Fruit fly (Drosophila melanogaster): ENCODE measurements around the gene CG8925.

The CG8925 gene

dm6 chr3R:16171747-16172146, at the start of gene CG8925:
Gene CG8925, plus strand, starts transcription at chr3R:16171991.
- no peak for TF ChIP-seq Sp1 (GFP tag; optimal IDR thresholded peaks at IDR 0.05)
- TF ChIP-seq sv (GFP tag; optimal IDR thresholded peaks at IDR 0.05): no peak
- TF ChIP-seq CG32264 (GFP tag; optimal IDR thresholded peaks at IDR 0.05): no peak
- no peak for TF ChIP-seq Rel (GFP tag; optimal IDR thresholded peaks at IDR 0.05)
- TF ChIP-seq Rel (tag; optimal IDR thresholded peaks at IDR 0.05): no peak
- no peak for TF ChIP-seq CG9705 (GFP tag; optimal IDR thresholded peaks at IDR 0.05)
- no peak for TF ChIP-seq h (GFP tag; optimal IDR thresholded peaks at IDR 0.05)
- no peak for TF ChIP-seq HLH106 (tag; optimal IDR thresholded peaks at IDR 0.05)
- TF ChIP-seq foxo (GFP tag; optimal IDR thresholded peaks at IDR 0.05): no peak
- TF ChIP-seq Hr83 (GFP tag; optimal IDR thresholded peaks at IDR 0.05; ENCODE audit: poor library complexity, severe bottlenecking): no peak
- TF ChIP-seq CrebA (GFP tag; optimal IDR thresholded peaks at IDR 0.05; ENCODE audit: borderline replicate concordance): no peak
- TF ChIP-seq rgr (GFP tag; optimal IDR thresholded peaks at IDR 0.05): no peak
- TF ChIP-seq dl (GFP tag; optimal IDR thresholded peaks at IDR 0.05; ENCODE audit: insufficient read depth in 1 of 2, partially characterized antibody in 2 of 2): no peak

DNA sequence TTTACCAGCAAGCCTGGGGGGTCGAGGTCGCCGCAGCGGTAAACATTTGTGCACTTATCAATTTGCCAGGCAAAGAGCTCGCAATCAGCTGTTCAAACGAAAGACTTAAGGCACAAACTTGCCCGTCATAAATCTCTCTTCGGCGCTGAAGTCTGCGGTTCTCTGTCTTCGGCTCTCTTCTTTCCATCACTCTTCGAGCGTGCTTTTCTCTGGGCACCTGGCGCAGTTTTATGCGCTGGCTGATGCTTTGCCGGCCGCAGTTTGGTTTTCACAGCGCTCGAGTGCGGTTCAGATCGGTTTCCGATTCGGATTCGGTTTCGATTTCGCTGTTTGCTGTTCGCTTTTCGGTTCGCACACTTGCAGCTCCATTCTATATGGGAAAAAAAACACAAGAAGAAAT, 43.3 kb upstream of the CG8925 start:
- peak; percentile 27 for TF ChIP-seq Vsx2 (GFP tag; optimal IDR thresholded peaks at IDR 0.05; ENCODE audit: partially characterized antibody)
- peak in 1 of 2 experiments; percentile 45 for TF ChIP-seq dl (GFP tag; optimal IDR thresholded peaks at IDR 0.05; ENCODE audit: insufficient read depth in 1 of 2, partially characterized antibody in 2 of 2)
- TF ChIP-seq Hr83 (GFP tag; optimal IDR thresholded peaks at IDR 0.05; ENCODE audit: poor library complexity, severe bottlenecking): peak; percentile 20
- no peak for TF ChIP-seq Jra (GFP tag; optimal IDR thresholded peaks at IDR 0.05)
- no peak for TF ChIP-seq woc (GFP tag; optimal IDR thresholded peaks at IDR 0.05)
- TF ChIP-seq br (GFP tag; optimal IDR thresholded peaks at IDR 0.05): no peak

DNA sequence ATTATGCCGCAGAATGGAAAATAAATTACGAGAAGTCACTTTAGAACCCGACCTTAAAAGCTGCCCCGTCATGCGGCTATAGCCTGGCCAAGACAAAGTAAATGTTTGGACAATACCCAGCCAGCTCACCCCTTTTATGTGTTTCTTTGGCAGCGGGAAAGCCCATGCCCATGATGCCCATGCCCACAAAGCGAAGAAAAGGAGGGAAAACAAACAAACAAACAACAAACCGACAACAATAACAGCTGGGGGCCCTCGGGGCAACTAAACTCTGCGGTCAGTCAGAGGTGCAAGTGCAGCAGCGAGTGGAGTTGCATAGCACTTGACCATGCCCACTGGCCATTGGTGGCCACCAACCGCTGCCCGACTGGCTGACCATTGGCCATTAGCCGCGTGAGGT, 36.2 kb upstream of the CG8925 start:
- TF ChIP-seq Jra (GFP tag; optimal IDR thresholded peaks at IDR 0.05): no peak
- TF ChIP-seq CrebA (GFP tag; optimal IDR thresholded peaks at IDR 0.05; ENCODE audit: borderline replicate concordance): no peak
- no peak for TF ChIP-seq foxo (GFP tag; optimal IDR thresholded peaks at IDR 0.05)
- TF ChIP-seq Hr78 (GFP tag; optimal IDR thresholded peaks at IDR 0.05): no peak
- TF ChIP-seq h (GFP tag; optimal IDR thresholded peaks at IDR 0.05): no peak
- no peak for TF ChIP-seq woc (GFP tag; optimal IDR thresholded peaks at IDR 0.05)
- no peak for TF ChIP-seq sv (GFP tag; optimal IDR thresholded peaks at IDR 0.05)
- TF ChIP-seq Abd-B (GFP tag; optimal IDR thresholded peaks at IDR 0.05): no peak
- no peak for TF ChIP-seq CG9705 (GFP tag; optimal IDR thresholded peaks at IDR 0.05)
- no peak for TF ChIP-seq jim (GFP tag; optimal IDR thresholded peaks at IDR 0.05)

DNA sequence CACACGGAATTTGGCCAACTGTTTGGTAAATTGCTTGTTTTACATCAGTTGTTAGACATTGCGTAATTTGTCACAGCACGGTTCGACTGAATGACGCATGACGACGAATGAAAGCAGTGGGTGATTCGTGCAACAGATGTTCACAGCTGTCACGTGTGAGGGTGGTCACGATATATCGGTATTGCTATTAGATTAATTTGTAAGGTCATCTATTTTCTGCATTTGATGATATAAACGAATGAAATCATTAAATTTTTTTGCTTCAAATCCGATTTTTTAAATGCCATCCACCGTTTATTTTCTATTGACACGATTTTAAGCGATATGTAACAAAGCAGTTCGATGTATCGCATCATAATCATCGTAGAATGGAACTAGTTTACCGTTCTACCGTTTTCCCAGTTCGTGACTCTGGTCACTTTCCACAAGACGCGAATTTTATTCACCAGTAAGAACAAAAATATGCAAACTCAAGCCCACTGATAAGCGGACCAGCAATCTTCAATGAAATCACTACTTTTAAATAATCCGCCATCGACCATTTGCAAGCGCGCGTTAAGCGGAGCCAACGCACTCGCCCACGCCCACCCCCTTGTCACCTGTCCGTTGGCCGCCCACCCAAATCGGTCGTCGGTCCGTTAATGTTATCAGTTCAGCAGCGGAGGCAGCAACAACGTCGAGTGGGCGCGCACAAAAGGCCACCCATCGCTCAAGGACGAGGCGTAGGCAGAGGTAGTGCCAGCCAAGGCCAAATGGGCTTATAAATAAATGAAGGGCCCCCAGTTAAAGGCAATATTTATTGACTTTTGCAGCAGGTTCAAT, 24.9 kb upstream of the CG8925 start, which contains the start of the genes Mic26-27 and CG5916:
TSS of gene Mic26-27 (minus strand) at position 224 of the 822 bp plus-strand sequence.
TSS of gene CG5916 (plus strand) at position 398 of the 822 bp plus-strand sequence.
- no peak for TF ChIP-seq Rel (GFP tag; optimal IDR thresholded peaks at IDR 0.05)
- TF ChIP-seq Rel (tag; optimal IDR thresholded peaks at IDR 0.05): no peak
- peak; percentile 70 for TF ChIP-seq Hr83 (GFP tag; optimal IDR thresholded peaks at IDR 0.05; ENCODE audit: poor library complexity, severe bottlenecking)
- peak; percentile 99 to 100 for TF ChIP-seq dl (GFP tag; optimal IDR thresholded peaks at IDR 0.05; ENCODE audit: insufficient read depth in 1 of 2, partially characterized antibody in 2 of 2)
- TF ChIP-seq Myc (optimal IDR thresholded peaks at IDR 0.05): peak; percentile 76
- peak; percentile 100 for TF ChIP-seq Vsx2 (GFP tag; optimal IDR thresholded peaks at IDR 0.05; ENCODE audit: partially characterized antibody)
- no peak for TF ChIP-seq lola (GFP tag; optimal IDR thresholded peaks at IDR 0.05)
- TF ChIP-seq tai (GFP tag; optimal IDR thresholded peaks at IDR 0.05): no peak
- TF ChIP-seq rgr (GFP tag; optimal IDR thresholded peaks at IDR 0.05): peak; percentile 75
- TF ChIP-seq HLH106 (tag; optimal IDR thresholded peaks at IDR 0.05): peak; percentile 25
- peak; percentile 100 for TF ChIP-seq Dif (GFP tag; optimal IDR thresholded peaks at IDR 0.05; ENCODE audit: partially characterized antibody)
- TF ChIP-seq psq (GFP tag; optimal IDR thresholded peaks at IDR 0.05): peak; percentile 20
- TF ChIP-seq ey (GFP tag; optimal IDR thresholded peaks at IDR 0.05): peak; percentile 29
- TF ChIP-seq br (GFP tag; optimal IDR thresholded peaks at IDR 0.05): peak; percentile 34
- TF ChIP-seq sage (GFP tag; optimal IDR thresholded peaks at IDR 0.05): no peak
- peak; percentile 33 for TF ChIP-seq CG32264 (GFP tag; optimal IDR thresholded peaks at IDR 0.05)
- TF ChIP-seq Hr78 (GFP tag; optimal IDR thresholded peaks at IDR 0.05): no peak
- peak; percentile 90 for TF ChIP-seq Jra (GFP tag; optimal IDR thresholded peaks at IDR 0.05)
- TF ChIP-seq brk (GFP tag; optimal IDR thresholded peaks at IDR 0.05): no peak
- TF ChIP-seq Abd-B (GFP tag; optimal IDR thresholded peaks at IDR 0.05): no peak
- TF ChIP-seq fru (GFP tag; optimal IDR thresholded peaks at IDR 0.05): peak; percentile 59
- peak; percentile 54 for TF ChIP-seq OdsH (GFP tag; optimal IDR thresholded peaks at IDR 0.05)
- TF ChIP-seq CG9705 (GFP tag; optimal IDR thresholded peaks at IDR 0.05): peak; percentile 35
- TF ChIP-seq N (GFP tag; optimal IDR thresholded peaks at IDR 0.05): no peak
- TF ChIP-seq h (GFP tag; optimal IDR thresholded peaks at IDR 0.05): peak; percentile 60
- TF ChIP-seq Hnf4 (GFP tag; optimal IDR thresholded peaks at IDR 0.05): no peak
- peak; percentile 69 for TF ChIP-seq woc (GFP tag; optimal IDR thresholded peaks at IDR 0.05)
- TF ChIP-seq foxo (GFP tag; optimal IDR thresholded peaks at IDR 0.05): peak in 1 of 2 experiments; percentile 64
- peak; percentile 54 for TF ChIP-seq dmrt93B (GFP tag; optimal IDR thresholded peaks at IDR 0.05)
- no peak for TF ChIP-seq usp (GFP tag; optimal IDR thresholded peaks at IDR 0.05)
- no peak for TF ChIP-seq Mio (GFP tag; optimal IDR thresholded peaks at IDR 0.05)
- no peak for TF ChIP-seq jim (GFP tag; optimal IDR thresholded peaks at IDR 0.05)
- peak; percentile 13 for TF ChIP-seq Sp1 (GFP tag; optimal IDR thresholded peaks at IDR 0.05)
- peak; percentile 74 for TF ChIP-seq sv (GFP tag; optimal IDR thresholded peaks at IDR 0.05)
- TF ChIP-seq Dfd (GFP tag; optimal IDR thresholded peaks at IDR 0.05): no peak
- TF ChIP-seq GATAd (GFP tag; optimal IDR thresholded peaks at IDR 0.05): peak; percentile 56
- no peak for TF ChIP-seq dsf (GFP tag; optimal IDR thresholded peaks at IDR 0.05; ENCODE audit: borderline replicate concordance)

All from whole organism, wandering third instar larva.